Worm (Caenorhabditis elegans) whole organism, mixed stage, embryonic: ENCODE data around the gene Y69A2AR.22.

ENCODE experiments used
- elt-3 ChIP-seq: fragments of 150-350 bp; optimal IDR thresholded peaks from 2 replicates; lab custom pipeline; 2014; ENCODE audit warnings: missing biosample characterization, missing genetic modification characterization
- nhr-237 ChIP-seq: fragments of 150-350 bp; optimal IDR thresholded peaks from 2 replicates; lab custom pipeline; 2014; ENCODE audit warnings: missing biosample characterization, missing genetic modification characterization

- TF ChIP-seq nhr-237 (tag; lab: Kevin White, UChicago) = no peak
- TF ChIP-seq elt-3 (tag; lab: Kevin White, UChicago) = no peak
Observed at ce11 chrIV:2488520-2488919, 19.2 kb downstream of the Y69A2AR.22 start, which contains the start of gene Y69A2AR.19.
